Worm (Caenorhabditis elegans): ENCODE data around the gene lpin-1.
A peak's percentile ranks its signal among the peaks of the same experiment; 100 is the strongest.

DNA sequence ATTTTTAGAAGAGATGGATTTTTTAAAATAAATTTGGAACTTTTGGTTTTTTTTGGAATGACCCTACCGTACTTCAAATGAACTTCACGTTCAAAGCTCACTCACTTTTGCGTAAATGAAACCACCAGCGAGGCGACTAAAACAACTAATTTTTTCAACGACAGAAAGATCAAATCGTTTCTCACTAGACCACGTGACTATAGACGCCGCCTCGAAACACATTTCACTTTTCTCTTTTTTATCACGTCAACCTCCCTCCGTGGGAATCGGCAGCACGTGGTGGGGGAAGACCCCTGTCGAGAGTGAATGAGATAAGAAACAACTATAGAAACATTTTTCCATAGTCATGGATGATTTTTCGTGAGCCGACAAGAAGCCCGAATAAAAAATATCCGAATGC lies 3.4 kb upstream of the lpin-1 start:
- TF ChIP-seq lsy-2 (tag; optimal IDR thresholded peaks at IDR 0.05) (peak; percentile 64 to 74), ama-1 (optimal IDR thresholded peaks at IDR 0.05) (peak; percentile 60), tbx-2 (tag; optimal IDR thresholded peaks at IDR 0.05) (peak; percentile 77), pag-3 (tag; optimal IDR thresholded peaks at IDR 0.05; ENCODE audit: borderline replicate concordance, insufficient read depth) (peak; percentile 62), fkh-8 (tag; optimal IDR thresholded peaks at IDR 0.05) (no peak), fkh-10 (GFP tag; optimal IDR thresholded peaks at IDR 0.05) (no peak), skn-1 (tag; optimal IDR thresholded peaks at IDR 0.05) (no peak), unc-62 (GFP tag; optimal IDR thresholded peaks at IDR 0.05) (no peak)
